Worm (Caenorhabditis elegans) whole organism, L4 larva: ENCODE data around the gene sumv-1.

Experiments
- D1046.2 ChIP-seq: fragments of 200-800 bp; sonication (Bioruptor generic); IDR thresholded peaks from 2 replicates; pipeline ENCODE4 v1.3.6; 2022; ENCODE audit warnings: missing genetic modification characterization, missing compliant biosample characterization
- F26F4.8 ChIP-seq: fragments of 200-800 bp; sonication (Bioruptor generic); conservative IDR thresholded peaks from 2 replicates; pipeline ENCODE4 v1.3.6; 2022; ENCODE audit warnings: missing genetic modification characterization, missing compliant biosample characterization
- F44E2.7 ChIP-seq: fragments of 200-800 bp; sonication (Bioruptor generic); IDR thresholded peaks from 2 replicates; pipeline ENCODE4 v2.1.2; 2022; ENCODE audit warnings: missing genetic modification characterization, missing compliant biosample characterization
- T26A8.4 ChIP-seq: fragments of 200-800 bp; sonication (Bioruptor generic); IDR thresholded peaks from 2 replicates; pipeline ENCODE4 v1.3.6; 2022; ENCODE audit warnings: missing genetic modification characterization, missing compliant biosample characterization
- Y105C5A.15 ChIP-seq: fragments of 200-800 bp; sonication (Bioruptor generic); IDR thresholded peaks from 2 replicates; pipeline ENCODE4 v1.3.6; 2022; ENCODE audit warnings: missing genetic modification characterization, missing compliant biosample characterization
- Y5F2A.4 ChIP-seq: fragments of 200-800 bp; sonication (Bioruptor generic); optimal IDR thresholded peaks from 2 replicates; lab custom pipeline; 2018; ENCODE audit warnings: mild to moderate bottlenecking, missing genetic modification characterization, missing compliant biosample characterization
- ZK546.5 ChIP-seq, 2 experiments: sonication (generic microtip); optimal IDR thresholded peaks; 2 replicates each; lab custom pipeline; 2017; ENCODE audit warnings: missing biosample characterization in 2 of 2, missing genetic modification characterization in 2 of 2
- aha-1 ChIP-seq: fragments of 150-350 bp; peaks from one replicate; lab custom pipeline; 2014; ENCODE audit warnings: missing biosample characterization, missing genetic modification characterization
- aly-2 ChIP-seq: sonication (generic microtip); optimal IDR thresholded peaks from 2 replicates; lab custom pipeline; 2018; ENCODE audit warnings: missing biosample characterization, missing genetic modification characterization
- ama-1 ChIP-seq: fragments of 150-350 bp; optimal IDR thresholded peaks from 2 replicates; lab custom pipeline; 2014; ENCODE audit warnings: inconsistent platforms, mixed read lengths
- arid-1 ChIP-seq: fragments of 200-800 bp; sonication (Bioruptor generic); conservative IDR thresholded peaks from 2 replicates; pipeline ENCODE4 v1.3.6; 2022; ENCODE audit warnings: missing genetic modification reagents, missing genetic modification characterization, missing compliant biosample characterization
- attf-4 ChIP-seq: sonication (generic microtip); optimal IDR thresholded peaks from 3 replicates; lab custom pipeline; 2017; ENCODE audit warnings: missing biosample characterization, missing genetic modification characterization
- ceh-20 ChIP-seq: fragments of 200-800 bp; sonication (Bioruptor generic); IDR thresholded peaks from 2 replicates; pipeline ENCODE4 v1.3.6; 2022; ENCODE audit warnings: missing genetic modification reagents, missing genetic modification characterization, missing compliant biosample characterization
- ceh-32 ChIP-seq: sonication (generic microtip); optimal IDR thresholded peaks from 2 replicates; lab custom pipeline; 2016; ENCODE audit warnings: mild to moderate bottlenecking, missing genetic modification characterization, missing compliant biosample characterization; ENCODE audit not compliant: poor library complexity
- ceh-44 ChIP-seq: fragments of 200-800 bp; sonication (Bioruptor generic); IDR thresholded peaks from 2 replicates; pipeline ENCODE4 v1.3.6; 2022; ENCODE audit warnings: missing genetic modification reagents, missing genetic modification characterization, missing compliant biosample characterization
- dpl-1 ChIP-seq: fragments of 150-350 bp; optimal IDR thresholded peaks from 2 replicates; lab custom pipeline; 2014; ENCODE audit warnings: missing biosample characterization, missing genetic modification reagents, missing genetic modification characterization
- dve-1 ChIP-seq: sonication (generic microtip); optimal IDR thresholded peaks from 2 replicates; lab custom pipeline; 2017; ENCODE audit warnings: antibody characterized with exemption, mild to moderate bottlenecking, missing genetic modification characterization, missing compliant biosample characterization; ENCODE audit not compliant: insufficient read depth
- egl-27 ChIP-seq: sonication (generic microtip); optimal IDR thresholded peaks from 3 replicates; lab custom pipeline; 2017; ENCODE audit warnings: missing biosample characterization, missing genetic modification reagents, missing genetic modification characterization
- egl-43 ChIP-seq: fragments of 200-800 bp; sonication (Bioruptor generic); IDR thresholded peaks from 2 replicates; pipeline ENCODE4 v1.3.6; 2022; ENCODE audit warnings: missing genetic modification reagents, missing genetic modification characterization, missing compliant biosample characterization
- hif-1 ChIP-seq, 2 experiments: sonication (generic microtip); optimal IDR thresholded peaks; 2 replicates each; lab custom pipeline; 2016 to 2017; ENCODE audit warnings: missing compliant biosample characterization in 2 of 2, missing genetic modification characterization in 2 of 2, missing genetic modification reagents in 2 of 2, missing genotype in 2 of 2, mild to moderate bottlenecking in 1 of 2
- lin-1 ChIP-seq: fragments of 200-800 bp; sonication (Bioruptor generic); IDR thresholded peaks from 2 replicates; pipeline ENCODE4 v1.3.6; 2022; ENCODE audit warnings: missing genetic modification reagents, missing genetic modification characterization, missing compliant biosample characterization
- lin-15B ChIP-seq: fragments of 150-350 bp; sonication (generic microtip); optimal IDR thresholded peaks from 3 replicates; lab custom pipeline; 2014; ENCODE audit warnings: missing biosample characterization, missing genetic modification characterization
- lin-29 ChIP-seq: fragments of 200-800 bp; sonication (Bioruptor generic); IDR thresholded peaks from 2 replicates; pipeline ENCODE4 v1.3.6; 2022; ENCODE audit warnings: missing genetic modification reagents, missing genetic modification characterization, missing compliant biosample characterization
- lin-38 ChIP-seq: fragments of 200-800 bp; sonication (Bioruptor generic); IDR thresholded peaks from 2 replicates; pipeline ENCODE4 v1.3.6; 2022; ENCODE audit warnings: missing genetic modification reagents, missing genetic modification characterization, missing compliant biosample characterization
- lsy-2 ChIP-seq, 2 experiments: fragments of 150-350 bp in 1 of 2; sonication (generic microtip) in 1 of 2; optimal IDR thresholded peaks; 2 replicates each; lab custom pipeline; 2014 to 2017; ENCODE audit warnings: missing biosample characterization in 2 of 2, missing genetic modification characterization in 2 of 2
- madf-5 ChIP-seq, 2 experiments: fragments of 200-800 bp; sonication (Bioruptor generic); IDR thresholded peaks; 2 replicates each; pipeline ENCODE4 v1.3.6; 2022; ENCODE audit warnings: missing compliant biosample characterization in 2 of 2, missing genetic modification characterization in 2 of 2
- madf-9 ChIP-seq: fragments of 200-800 bp; sonication (Bioruptor generic); conservative IDR thresholded peaks from 2 replicates; pipeline ENCODE4 v1.3.6; 2022; ENCODE audit warnings: missing genetic modification reagents, missing genetic modification characterization, missing compliant biosample characterization
- nhr-102 ChIP-seq: sonication (generic microtip); optimal IDR thresholded peaks from 2 replicates; lab custom pipeline; 2016; ENCODE audit warnings: mild to moderate bottlenecking, missing genetic modification characterization, moderate library complexity, missing compliant biosample characterization
- nhr-41 ChIP-seq: fragments of 200-800 bp; sonication (Bioruptor generic); IDR thresholded peaks from 2 replicates; pipeline ENCODE4 v1.3.6; 2022; ENCODE audit warnings: missing genetic modification reagents, missing genetic modification characterization, missing compliant biosample characterization
- nhr-6 ChIP-seq: fragments of 150-350 bp; optimal IDR thresholded peaks from 2 replicates; lab custom pipeline; 2014; ENCODE audit warnings: missing biosample characterization, missing genetic modification characterization
- nhr-77 ChIP-seq: fragments of 150-350 bp; optimal IDR thresholded peaks from 2 replicates; lab custom pipeline; 2014; ENCODE audit warnings: missing biosample characterization, missing genetic modification characterization
- pha-4 ChIP-seq, 2 experiments: fragments of 150-350 bp in 1 of 2; fragments of 200-800 bp in 1 of 2; sonication (Bioruptor generic) in 1 of 2; IDR thresholded peaks in 1 of 2; optimal IDR thresholded peaks in 1 of 2; 2 replicates each; pipeline versions ENCODE4 v1.3.6 to Lab custom; 2014 to 2022; ENCODE audit warnings: missing genetic modification characterization in 2 of 2, missing genetic modification reagents in 2 of 2, missing biosample characterization in 1 of 2, missing compliant biosample characterization in 1 of 2
- php-3 ChIP-seq: fragments of 200-800 bp; sonication (Bioruptor generic); IDR thresholded peaks from 2 replicates; pipeline ENCODE4 v1.3.6; 2022; ENCODE audit warnings: missing genetic modification reagents, missing genetic modification characterization, missing compliant biosample characterization
- rbr-2 ChIP-seq: sonication (generic microtip); optimal IDR thresholded peaks from 2 replicates; lab custom pipeline; 2016; ENCODE audit warnings: missing genotype, missing genetic modification characterization, missing compliant biosample characterization
- sdz-12 ChIP-seq: fragments of 200-800 bp; sonication (Bioruptor generic); optimal IDR thresholded peaks from 2 replicates; lab custom pipeline; 2018; ENCODE audit warnings: mild to moderate bottlenecking, missing genetic modification characterization, missing compliant biosample characterization
- skn-1 ChIP-seq: fragments of 150-350 bp; optimal IDR thresholded peaks from 2 replicates; lab custom pipeline; 2014; ENCODE audit warnings: missing biosample characterization, missing genetic modification characterization
- spr-1 ChIP-seq: sonication (generic microtip); optimal IDR thresholded peaks from 2 replicates; lab custom pipeline; 2016; ENCODE audit warnings: mild to moderate bottlenecking, missing genetic modification characterization, missing compliant biosample characterization
- spr-3 ChIP-seq: fragments of 200-800 bp; sonication (Bioruptor generic); optimal IDR thresholded peaks from 2 replicates; lab custom pipeline; 2018; ENCODE audit warnings: mild to moderate bottlenecking, missing genetic modification characterization, missing compliant biosample characterization
- tag-97 ChIP-seq: fragments of 200-800 bp; sonication (Bioruptor generic); IDR thresholded peaks from 2 replicates; pipeline ENCODE4 v1.3.6; 2022; ENCODE audit warnings: missing genetic modification characterization, missing compliant biosample characterization
- unc-62 ChIP-seq, 3 experiments: fragments of 150-350 bp in 1 of 3; sonication (generic microtip); optimal IDR thresholded peaks in 2 of 3; peaks in 1 of 3; 1 replicate in 1 of 3; 2 replicates in 2 of 3; lab custom pipeline; 2014 to 2017; ENCODE audit warnings: missing biosample characterization in 3 of 3, missing genetic modification characterization in 3 of 3, missing genetic modification reagents in 3 of 3, missing genotype in 1 of 3
- zip-11 ChIP-seq: fragments of 200-800 bp; sonication (Bioruptor generic); IDR thresholded peaks from 2 replicates; pipeline ENCODE4 v1.3.6; 2022; ENCODE audit warnings: missing genetic modification characterization, missing compliant biosample characterization
- zip-2 ChIP-seq: fragments of 150-350 bp; optimal IDR thresholded peaks from 2 replicates; lab custom pipeline; 2014; ENCODE audit warnings: missing biosample characterization, missing genetic modification characterization
- ztf-11 ChIP-seq: fragments of 150-350 bp; optimal IDR thresholded peaks from 2 replicates; lab custom pipeline; 2014; ENCODE audit warnings: missing biosample characterization, missing genetic modification characterization

The sumv-1 gene

DNA sequence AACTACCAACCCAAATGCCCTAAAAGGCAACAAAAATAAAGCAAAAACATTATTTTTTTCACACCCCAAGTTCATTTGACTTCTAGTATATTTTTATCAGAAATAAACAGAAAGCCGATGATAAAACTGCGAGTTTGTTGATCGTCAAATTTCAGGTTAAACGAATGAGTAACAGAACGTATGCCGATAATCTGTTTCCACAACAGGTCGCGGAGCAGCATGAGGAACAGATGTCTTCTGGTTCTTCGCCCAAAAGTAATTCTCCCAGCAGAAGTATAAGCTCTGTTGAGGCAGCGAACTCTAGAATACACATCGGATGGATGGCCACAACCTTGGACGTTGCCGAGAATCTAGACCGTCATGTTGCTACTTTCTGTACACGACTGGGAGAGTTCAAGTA, 23.6 kb downstream of the sumv-1 start, which contains the start of gene prmt-5 (continued):
- no peak for TF ChIP-seq F26F4.8 (GFP tag; lab: Robert Waterston, UW)
- TF ChIP-seq madf-9 (GFP tag; lab: Robert Waterston, UW) = 0 out of 2 replicates have a peak, but pooled peaks have one; percentile 6
- peak; percentile 61 for TF ChIP-seq dve-1 (tag; lab: Kevin White, UChicago)
- peak in 1 of 2 experiments; percentile 54 for TF ChIP-seq lsy-2 (tag; optimal IDR thresholded peaks at IDR 0.05; lab: Kevin White, UChicago)
- TF ChIP-seq ceh-32 (tag; lab: Kevin White, UChicago) = no peak
- TF ChIP-seq ceh-20 = 0 out of 2 replicates have a peak, but pooled peaks have one; percentile 8
- no peak for TF ChIP-seq nhr-41 (GFP tag; lab: Robert Waterston, UW)
- peak; percentile 76 for TF ChIP-seq Y105C5A.15 (GFP tag; lab: Robert Waterston, UW)
- peak; percentile 65 for TF ChIP-seq T26A8.4 (GFP tag; lab: Robert Waterston, UW)
- TF ChIP-seq nhr-77 (tag; lab: Kevin White, UChicago) = peak; percentile 38
- peak; percentile 85 for TF ChIP-seq arid-1 (GFP tag; lab: Robert Waterston, UW)
- no peak for TF ChIP-seq attf-4 (tag; lab: Kevin White, UChicago)
- no peak for TF ChIP-seq skn-1 (tag; lab: Kevin White, UChicago)
- TF ChIP-seq egl-43 = peak; percentile 72; the same call in 1 of the 2 replicates
- no peak for TF ChIP-seq php-3 (GFP tag; lab: Robert Waterston, UW)
- peak; percentile 79 for TF ChIP-seq lin-38 (GFP tag; lab: Robert Waterston, UW)
- peak; percentile 59 for TF ChIP-seq spr-3 (GFP tag; lab: Kevin White, UChicago)
- peak; percentile 45 for TF ChIP-seq spr-1
- TF ChIP-seq F44E2.7 (GFP tag; lab: Robert Waterston, UW) = 0 out of 2 replicates have a peak, but pooled peaks have one; percentile 4
- peak in 1 of 2 experiments; percentile 3 for TF ChIP-seq hif-1 (tag; optimal IDR thresholded peaks at IDR 0.05; lab: Kevin White, UChicago)
- peak; percentile 47 for TF ChIP-seq Y5F2A.4
- TF ChIP-seq unc-62 (GFP tag; optimal IDR thresholded peaks at IDR 0.05 in 1 of 2; lab: Kevin White, UChicago) = no peak
- TF ChIP-seq unc-62 (tag; optimal IDR thresholded peaks at IDR 0.05; lab: Kevin White, UChicago) = no peak
- peak; percentile 48 for TF ChIP-seq sdz-12
- no peak for TF ChIP-seq ztf-11 (tag; lab: Kevin White, UChicago)
- TF ChIP-seq zip-2 = no peak
- no peak for TF ChIP-seq lin-29

DNA sequence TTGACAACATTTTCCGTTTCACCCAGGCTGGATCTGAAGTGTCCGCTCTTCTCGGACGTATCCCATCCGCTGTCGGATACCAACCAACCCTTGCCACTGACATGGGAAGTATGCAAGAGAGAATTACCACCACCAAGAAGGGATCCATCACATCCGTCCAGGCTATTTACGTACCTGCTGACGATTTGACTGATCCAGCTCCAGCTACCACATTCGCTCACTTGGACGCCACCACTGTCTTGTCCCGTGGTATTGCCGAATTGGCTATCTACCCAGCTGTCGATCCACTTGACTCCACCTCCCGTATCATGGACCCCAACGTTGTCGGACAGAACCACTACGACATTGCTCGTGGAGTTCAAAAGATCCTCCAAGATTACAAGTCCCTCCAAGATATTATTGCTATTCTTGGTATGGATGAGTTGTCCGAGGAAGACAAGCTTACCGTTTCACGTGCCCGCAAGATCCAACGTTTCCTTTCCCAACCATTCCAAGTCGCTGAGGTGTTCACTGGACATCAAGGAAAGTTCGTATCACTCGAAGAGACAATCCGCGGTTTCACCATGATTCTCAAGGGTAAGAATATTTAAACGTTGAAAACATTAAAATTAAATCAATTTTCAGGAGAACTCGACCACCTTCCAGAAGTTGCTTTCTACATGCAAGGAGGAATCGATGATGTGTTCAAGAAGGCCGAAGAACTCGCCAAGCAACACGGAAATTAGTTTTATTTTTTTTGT, 24.3 kb downstream of the sumv-1 start:
- TF ChIP-seq aha-1 (tag; lab: Kevin White, UChicago) (peak; percentile 82), ZK546.5 (tag; optimal IDR thresholded peaks at IDR 0.05; lab: Kevin White, UChicago) (no peak), madf-5 (GFP tag; IDR thresholded peaks at IDR 0.05; lab: Robert Waterston, UW) (no peak), egl-27 (no peak), D1046.2 (GFP tag; lab: Robert Waterston, UW) (0 out of 2 replicates have a peak, but pooled peaks have one; percentile 20), lin-1 (GFP tag; lab: Robert Waterston, UW) (no peak), aly-2 (tag; lab: Kevin White, UChicago) (peak; percentile 75), rbr-2 (tag; lab: Kevin White, UChicago) (no peak)

DNA sequence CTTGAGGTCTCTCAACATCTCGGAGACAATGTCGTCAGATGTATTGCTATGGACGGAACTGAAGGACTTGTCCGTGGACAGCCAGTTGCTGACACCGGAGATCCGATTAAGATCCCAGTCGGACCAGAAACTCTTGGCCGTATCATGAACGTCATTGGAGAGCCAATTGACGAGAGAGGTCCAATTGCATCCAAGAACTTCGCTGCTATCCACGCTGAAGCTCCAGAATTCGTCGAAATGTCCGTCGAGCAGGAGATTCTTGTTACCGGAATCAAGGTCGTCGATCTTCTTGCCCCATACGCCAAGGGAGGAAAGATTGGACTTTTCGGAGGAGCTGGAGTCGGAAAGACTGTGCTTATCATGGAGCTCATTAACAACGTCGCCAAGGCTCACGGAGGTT, 25.1 kb downstream of the sumv-1 start:
- TF ChIP-seq zip-11 (GFP tag; lab: Robert Waterston, UW) (no peak), sdz-12 (no peak), nhr-41 (GFP tag; lab: Robert Waterston, UW) (no peak), dpl-1 (GFP tag; lab: Kevin White, UChicago) (no peak), ama-1 (lab: Kevin White, UChicago) (no peak), attf-4 (tag; lab: Kevin White, UChicago) (no peak), lin-15B (tag; lab: Kevin White, UChicago) (no peak), nhr-102 (tag; lab: Kevin White, UChicago) (no peak), tag-97 (no peak), skn-1 (tag; lab: Kevin White, UChicago) (no peak), ceh-44 (GFP tag; lab: Robert Waterston, UW) (no peak), zip-2 (no peak), pha-4 (GFP tag; IDR thresholded peaks at IDR 0.05; lab: Robert Waterston, UW) (no peak), pha-4 (tag; optimal IDR thresholded peaks at IDR 0.05; lab: Kevin White, UChicago) (no peak), nhr-6 (tag; lab: Kevin White, UChicago) (no peak)
